Fruit fly (Drosophila melanogaster) whole organism, prepupa: ENCODE data around the gene Awh.

Experiments used
- Met ChIP-seq: fragments of 200-800 bp; sonication (Bioruptor generic); optimal IDR thresholded peaks from 3 replicates; lab custom pipeline; 2016; ENCODE audit warnings: missing biosample characterization, missing genetic modification characterization
- fd85E ChIP-seq: fragments of 200-800 bp; sonication (Bioruptor generic); optimal IDR thresholded peaks from 3 replicates; lab custom pipeline; 2016; ENCODE audit warnings: missing biosample characterization, missing genetic modification characterization
- net ChIP-seq: fragments of 200-800 bp; sonication (Bioruptor generic); optimal IDR thresholded peaks from 3 replicates; lab custom pipeline; 2016; ENCODE audit warnings: missing biosample characterization, missing genetic modification characterization

DNA sequence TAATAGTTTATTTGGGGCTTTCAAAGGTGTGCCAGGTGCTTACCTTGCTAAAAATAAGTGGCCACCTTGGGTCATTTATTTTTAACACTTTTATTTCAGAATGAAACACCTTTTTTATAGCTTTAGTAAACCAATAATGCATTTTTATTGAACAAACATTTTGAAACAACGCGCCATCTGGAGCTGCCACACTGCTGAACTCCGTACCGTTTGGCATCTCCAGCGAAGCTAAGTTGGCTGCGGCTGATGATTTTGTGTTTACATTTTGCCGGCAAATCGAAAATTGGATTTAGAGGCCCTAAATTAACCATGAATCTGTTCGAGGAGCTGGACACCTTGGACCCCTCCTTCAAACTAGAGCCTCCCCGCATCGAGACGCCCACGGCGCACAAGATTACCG lies 59.1 kb downstream of the Awh start, which contains the start of gene ida:
- TF ChIP-seq fd85E (GFP tag; lab: Kevin White, UChicago) (no peak), Met (GFP tag; lab: Kevin White, UChicago) (no peak), net (no peak)
